Fruit fly (Drosophila melanogaster) whole organism, embryonic: ENCODE results near the gene CG15140.

ENCODE experiments used
- Blimp-1 ChIP-seq: fragments of 200-800 bp; sonication (Bioruptor generic); optimal IDR thresholded peaks from 3 replicates; lab custom pipeline; 2018; ENCODE audit warnings: missing biosample characterization, missing genetic modification characterization, mild to moderate bottlenecking, moderate library complexity, missing genetic modification reagents
- CG10147 ChIP-seq: fragments of 200-800 bp; sonication (Bioruptor generic); optimal IDR thresholded peaks from 2 replicates; lab custom pipeline; 2019; ENCODE audit warnings: missing biosample characterization, mild to moderate bottlenecking, missing genetic modification characterization, moderate library complexity
- CG10274 ChIP-seq: fragments of 200-800 bp; sonication (Bioruptor generic); optimal IDR thresholded peaks from 3 replicates; lab custom pipeline; 2017; ENCODE audit warnings: missing biosample characterization, mild to moderate bottlenecking, missing genetic modification characterization
- CG11504 ChIP-seq: fragments of 200-800 bp; sonication (Bioruptor generic); optimal IDR thresholded peaks from 3 replicates; lab custom pipeline; 2019; ENCODE audit warnings: missing biosample characterization, mild to moderate bottlenecking, missing genetic modification characterization, moderate library complexity
- CG12942 ChIP-seq: fragments of 200-800 bp; sonication (Bioruptor generic); optimal IDR thresholded peaks from 3 replicates; lab custom pipeline; 2016; ENCODE audit warnings: missing biosample characterization, missing genetic modification characterization
- CG15269 ChIP-seq: fragments of 200-800 bp; sonication (Bioruptor generic); optimal IDR thresholded peaks from 2 replicates; lab custom pipeline; 2018; ENCODE audit warnings: missing biosample characterization, mild to moderate bottlenecking, missing genetic modification characterization, moderate library complexity
- CG1529 ChIP-seq: fragments of 200-800 bp; sonication (Bioruptor generic); optimal IDR thresholded peaks from 3 replicates; lab custom pipeline; 2018; ENCODE audit warnings: missing biosample characterization, missing genetic modification characterization
- CG1602 ChIP-seq: fragments of 200-800 bp; sonication (Bioruptor generic); optimal IDR thresholded peaks from 3 replicates; lab custom pipeline; 2016; ENCODE audit warnings: missing biosample characterization, missing genetic modification characterization
- CG1603 ChIP-seq: fragments of 200-800 bp; sonication (Bioruptor generic); optimal IDR thresholded peaks from 2 replicates; lab custom pipeline; 2019; ENCODE audit warnings: missing biosample characterization, mild to moderate bottlenecking, missing genetic modification characterization, moderate library complexity
- CG16813 ChIP-seq: fragments of 200-800 bp; sonication (Bioruptor generic); IDR thresholded peaks from 3 replicates; pipeline ENCODE4 v1.3.6; 2022; ENCODE audit warnings: missing biosample characterization, missing genetic modification characterization; ENCODE audit not compliant: partially characterized antibody
- CG17186 ChIP-seq: fragments of 200-800 bp; sonication (Bioruptor generic); optimal IDR thresholded peaks from 3 replicates; lab custom pipeline; 2017; ENCODE audit warnings: missing biosample characterization, missing genetic modification reagents, missing genetic modification characterization
- CG17328 ChIP-seq: fragments of 200-800 bp; sonication (Bioruptor generic); IDR thresholded peaks from 2 replicates; pipeline ENCODE4 v1.3.6; 2022; ENCODE audit warnings: missing biosample characterization, missing genetic modification characterization
- CG17829 ChIP-seq: fragments of 200-800 bp; optimal IDR thresholded peaks from 2 replicates; lab custom pipeline; 2019; ENCODE audit warnings: missing biosample characterization, mild to moderate bottlenecking, missing genetic modification characterization, moderate library complexity
- CG33213 ChIP-seq: fragments of 200-800 bp; sonication (Bioruptor generic); optimal IDR thresholded peaks from 3 replicates; lab custom pipeline; 2016; ENCODE audit warnings: missing biosample characterization, missing genetic modification characterization
- CG33557 ChIP-seq: fragments of 200-800 bp; sonication (Bioruptor generic); optimal IDR thresholded peaks from 2 replicates; lab custom pipeline; 2019; ENCODE audit warnings: missing biosample characterization, mild to moderate bottlenecking, missing genetic modification characterization, moderate library complexity
- CG3838 ChIP-seq: fragments of 200-800 bp; sonication (Bioruptor generic); optimal IDR thresholded peaks from 3 replicates; lab custom pipeline; 2016; ENCODE audit warnings: missing biosample characterization, missing genetic modification characterization
- CG4707 ChIP-seq: fragments of 200-800 bp; sonication (Bioruptor generic); optimal IDR thresholded peaks from 2 replicates; lab custom pipeline; 2018; ENCODE audit warnings: missing biosample characterization, mild to moderate bottlenecking, missing genetic modification characterization, moderate library complexity
- CG4854 ChIP-seq: fragments of 200-800 bp; sonication (Bioruptor generic); optimal IDR thresholded peaks from 2 replicates; lab custom pipeline; 2016; ENCODE audit warnings: missing biosample characterization, missing genetic modification characterization, inconsistent platforms
- CG6654 ChIP-seq: fragments of 200-800 bp; sonication (Bioruptor generic); optimal IDR thresholded peaks from 2 replicates; lab custom pipeline; 2017; ENCODE audit warnings: missing biosample characterization, mild to moderate bottlenecking, missing genetic modification characterization
- CG7928 ChIP-seq: fragments of 200-800 bp; sonication (Bioruptor generic); optimal IDR thresholded peaks from 2 replicates; lab custom pipeline; 2017; ENCODE audit warnings: missing biosample characterization, mild to moderate bottlenecking, missing genetic modification characterization
- CG8359 ChIP-seq: fragments of 200-800 bp; sonication (Bioruptor generic); optimal IDR thresholded peaks from 2 replicates; lab custom pipeline; 2017; ENCODE audit warnings: missing biosample characterization, mild to moderate bottlenecking, missing genetic modification characterization, borderline replicate concordance
- Dfd ChIP-seq, 2 experiments: fragments of >200 bp; optimal IDR thresholded peaks; 2 replicates each; lab custom pipeline; 2017; ENCODE audit warnings: missing biosample characterization in 2 of 2, missing genetic modification characterization in 2 of 2
- Fer2 ChIP-seq: fragments of 200-800 bp; sonication (Bioruptor generic); optimal IDR thresholded peaks from 2 replicates; lab custom pipeline; 2018; ENCODE audit warnings: missing biosample characterization, mild to moderate bottlenecking, missing genetic modification characterization, moderate library complexity
- Jarid2 ChIP-seq: fragments of 200-800 bp; sonication (Bioruptor generic); optimal IDR thresholded peaks from 3 replicates; lab custom pipeline; 2017; ENCODE audit warnings: mild to moderate bottlenecking, missing biosample characterization, missing genetic modification reagents, missing genetic modification characterization
- Med ChIP-seq: fragments of 200-800 bp; sonication (Bioruptor generic); peaks from one replicate; lab custom pipeline; 2016; ENCODE audit warnings: missing biosample characterization, missing genetic modification characterization, mild to moderate bottlenecking, inconsistent platforms, moderate library complexity
- Nf-YC ChIP-seq: fragments of 200-800 bp; optimal IDR thresholded peaks from 3 replicates; lab custom pipeline; 2019; ENCODE audit warnings: missing biosample characterization, mild to moderate bottlenecking, missing genetic modification characterization, moderate library complexity
- Rx ChIP-seq: fragments of 200-800 bp; sonication (Bioruptor generic); IDR thresholded peaks from 2 replicates; pipeline ENCODE4 v1.3.6; 2022; ENCODE audit warnings: missing biosample characterization, missing genetic modification characterization
- TFAM ChIP-seq: fragments of 200-800 bp; sonication (Bioruptor generic); optimal IDR thresholded peaks from 2 replicates; lab custom pipeline; 2017; ENCODE audit warnings: missing biosample characterization, missing genetic modification characterization, inconsistent platforms
- abd-A ChIP-seq: fragments of 200-800 bp; sonication (Bioruptor generic); optimal IDR thresholded peaks from 3 replicates; lab custom pipeline; 2019; ENCODE audit warnings: missing biosample characterization, mild to moderate bottlenecking, missing genetic modification characterization, moderate library complexity
- bsh ChIP-seq, 2 experiments: fragments of 200-800 bp; sonication (Bioruptor generic); optimal IDR thresholded peaks; 2 replicates each; lab custom pipeline; 2017 to 2018; ENCODE audit warnings: mild to moderate bottlenecking in 2 of 2, missing biosample characterization in 2 of 2, missing genetic modification characterization in 2 of 2, moderate library complexity in 1 of 2
- btn ChIP-seq: fragments of 200-800 bp; sonication (Bioruptor generic); optimal IDR thresholded peaks from 2 replicates; lab custom pipeline; 2016; ENCODE audit warnings: missing biosample characterization, missing genetic modification characterization
- chn ChIP-seq: fragments of 200-800 bp; sonication (Bioruptor generic); optimal IDR thresholded peaks from 2 replicates; lab custom pipeline; 2016; ENCODE audit warnings: missing biosample characterization, missing genetic modification characterization
- ci ChIP-seq: fragments of 200-800 bp; sonication (Bioruptor generic); IDR thresholded peaks from 3 replicates; pipeline ENCODE4 v1.3.6; 2022; ENCODE audit warnings: missing biosample characterization, missing genetic modification characterization
- cwo ChIP-seq: fragments of 200-800 bp; sonication (Bioruptor generic); optimal IDR thresholded peaks from 3 replicates; lab custom pipeline; 2017; ENCODE audit warnings: missing biosample characterization, missing genetic modification characterization, mild to moderate bottlenecking, moderate library complexity, missing genetic modification reagents
- fd96Cb ChIP-seq: fragments of 200-800 bp; sonication (Bioruptor generic); optimal IDR thresholded peaks from 2 replicates; lab custom pipeline; 2018; ENCODE audit warnings: missing biosample characterization, mild to moderate bottlenecking, missing genetic modification characterization, moderate library complexity
- grau ChIP-seq: fragments of 200-800 bp; optimal IDR thresholded peaks from 3 replicates; lab custom pipeline; 2019; ENCODE audit warnings: missing biosample characterization, mild to moderate bottlenecking, missing genetic modification characterization, moderate library complexity
- jigr1 ChIP-seq: fragments of 200-800 bp; sonication (Bioruptor generic); IDR thresholded peaks from 3 replicates; pipeline ENCODE4 v1.3.6; 2022; ENCODE audit warnings: missing biosample characterization, missing genetic modification characterization
- jing ChIP-seq: fragments of 200-800 bp; sonication (Bioruptor generic); optimal IDR thresholded peaks from 2 replicates; lab custom pipeline; 2018; ENCODE audit warnings: missing biosample characterization, mild to moderate bottlenecking, missing genetic modification characterization
- lab ChIP-seq: fragments of 200-800 bp; sonication (Bioruptor generic); optimal IDR thresholded peaks from 3 replicates; lab custom pipeline; 2017; ENCODE audit warnings: missing biosample characterization, missing genetic modification characterization, mild to moderate bottlenecking, moderate library complexity, missing genetic modification reagents
- lmd ChIP-seq: fragments of 200-800 bp; sonication (Bioruptor generic); IDR thresholded peaks from 2 replicates; pipeline ENCODE4 v1.3.6; 2022; ENCODE audit warnings: missing biosample characterization, missing genetic modification characterization
- lov ChIP-seq, 2 experiments: fragments of 200-800 bp in 1 of 2; fragments of >200 bp in 1 of 2; sonication (Bioruptor generic) in 1 of 2; IDR thresholded peaks in 1 of 2; optimal IDR thresholded peaks in 1 of 2; 2 replicates in 1 of 2; 3 replicates in 1 of 2; pipeline versions ENCODE4 v1.3.6 to Lab custom; 2017 to 2022; ENCODE audit warnings: missing biosample characterization in 1 of 2, missing genetic modification characterization in 1 of 2
- onecut ChIP-seq: fragments of 200-800 bp; sonication (Bioruptor generic); IDR thresholded peaks from 2 replicates; pipeline ENCODE4 v1.3.6; 2022; ENCODE audit warnings: missing biosample characterization, missing genetic modification characterization
- otp ChIP-seq: fragments of 200-800 bp; sonication (Bioruptor generic); IDR thresholded peaks from 3 replicates; pipeline ENCODE4, ENCODE4 v1.3.6; 2022; ENCODE audit warnings: missing biosample characterization, missing genetic modification characterization
- pb ChIP-seq: fragments of 200-800 bp; sonication (Bioruptor generic); optimal IDR thresholded peaks from 3 replicates; lab custom pipeline; 2016; ENCODE audit warnings: missing biosample characterization, missing genetic modification characterization
- rib ChIP-seq: fragments of 200-800 bp; sonication (Bioruptor generic); IDR thresholded peaks from 2 replicates; pipeline ENCODE4 v1.3.6; 2022; ENCODE audit warnings: missing biosample characterization, missing genetic modification characterization
- zf30C ChIP-seq: fragments of 200-800 bp; sonication (Bioruptor generic); optimal IDR thresholded peaks from 3 replicates; lab custom pipeline; 2018; ENCODE audit warnings: missing biosample characterization, mild to moderate bottlenecking, missing genetic modification characterization
- zfh1 ChIP-seq: fragments of 200-800 bp; sonication (Bioruptor generic); IDR thresholded peaks from 3 replicates; pipeline ENCODE4 v1.3.6; 2022; ENCODE audit warnings: missing biosample characterization, missing genetic modification characterization

CG15140 gene

DNA sequence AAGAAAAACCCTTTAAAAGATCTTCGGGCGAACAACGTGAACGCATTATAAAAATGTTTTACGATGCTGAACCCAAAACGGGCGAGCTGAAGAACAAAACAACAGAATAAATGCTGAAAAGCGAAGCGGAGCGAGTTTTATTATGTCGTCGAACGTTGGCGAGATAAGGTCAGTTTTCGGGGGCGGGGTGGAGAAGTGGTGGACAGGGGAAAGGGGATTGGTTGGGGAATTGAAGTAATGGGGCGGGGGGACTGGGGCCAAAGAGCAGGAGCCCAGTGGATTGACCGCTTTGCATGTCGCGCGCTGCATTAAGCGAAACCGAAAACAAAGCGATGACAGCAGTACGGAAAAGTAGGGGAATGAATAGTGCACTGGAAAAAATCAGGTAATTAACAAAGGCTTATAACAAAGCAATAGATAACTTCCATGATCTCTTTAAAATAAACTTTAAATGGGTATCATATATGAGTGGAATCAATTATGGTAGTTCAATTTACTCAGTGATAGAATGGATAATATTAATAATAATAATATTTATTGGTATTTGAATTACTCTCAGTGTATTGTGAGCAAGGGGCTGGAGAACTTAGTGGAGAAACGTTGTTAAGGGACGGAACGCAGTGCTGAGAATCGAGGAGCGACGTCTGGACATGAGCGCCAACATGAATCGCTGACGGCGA lies 42.8 kb upstream of the CG15140 start (continued):
- TF ChIP-seq Rx (GFP tag; lab: Robert Waterston, UW) (0 out of 2 replicates have a peak, but pooled peaks have one; percentile 4), CG8359 (GFP tag; lab: Kevin White, UChicago) (peak; percentile 56), CG17829 (tag; lab: Kevin White, UChicago) (peak; percentile 88), TFAM (GFP tag; lab: Kevin White, UChicago) (no peak), CG1602 (peak; percentile 12), fd96Cb (tag; lab: Kevin White, UChicago) (peak; percentile 80), CG17186 (peak; percentile 21), jigr1 (GFP tag; lab: Robert Waterston, UW) (0 out of 3 replicates have a peak, but pooled peaks have one; percentile 24), Blimp-1 (GFP tag; lab: Kevin White, UChicago) (peak; percentile 91), CG15269 (tag; lab: Kevin White, UChicago) (peak; percentile 4), otp (0 out of 3 replicates have a peak, but pooled peaks have one; percentile 45), Dfd (GFP tag; optimal IDR thresholded peaks at IDR 0.05; lab: Kevin White, UChicago) (no peak), lmd (peak; percentile 43; the same call in 1 of the 2 replicates), jing (GFP tag; lab: Kevin White, UChicago) (peak; percentile 22), CG1529 (GFP tag; lab: Kevin White, UChicago) (no peak), CG12942 (GFP tag; lab: Kevin White, UChicago) (no peak)

DNA sequence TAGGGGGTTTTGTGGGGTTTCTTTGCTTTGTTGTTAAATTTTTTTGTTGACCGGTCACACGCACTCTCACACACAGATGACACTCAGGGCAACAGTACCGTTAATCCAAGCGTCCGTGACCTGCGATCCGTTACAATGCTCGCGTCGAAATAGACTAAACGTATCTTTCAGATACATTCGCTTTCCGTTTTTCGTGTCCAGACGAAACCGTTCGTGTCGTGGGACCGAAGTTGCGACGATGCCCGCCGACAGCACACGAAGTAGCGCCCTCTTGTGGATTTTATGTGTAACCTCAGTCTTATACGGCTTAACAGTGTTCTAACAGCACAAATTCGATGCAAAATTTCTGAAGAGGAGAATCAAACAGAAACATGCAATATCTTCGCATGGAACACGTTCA lies 25.5 kb upstream of the CG15140 start, which contains the start of gene beat-IIIc:
TSS of gene beat-IIIc (minus strand) at position 158 of the 400 bp plus-strand sequence.
- TF ChIP-seq pb (peak; percentile 17), grau (tag; lab: Kevin White, UChicago) (peak; percentile 23), chn (GFP tag; lab: Kevin White, UChicago) (peak; percentile 2), CG4854 (no peak), CG33557 (GFP tag; lab: Kevin White, UChicago) (peak; percentile 38), ci (GFP tag; lab: Robert Waterston, UW) (peak; percentile 82; the same call in 2 of the 3 replicates), zf30C (GFP tag; lab: Kevin White, UChicago) (peak; percentile 17), rib (GFP tag; lab: Robert Waterston, UW) (0 out of 2 replicates have a peak, but pooled peaks have one; percentile 37), bsh (GFP tag; optimal IDR thresholded peaks at IDR 0.05; lab: Kevin White, UChicago) (peak in 1 of 2 experiments; percentile 26), btn (no peak), CG6654 (GFP tag; lab: Kevin White, UChicago) (no peak), Nf-YC (peak; percentile 25), CG33213 (GFP tag; lab: Kevin White, UChicago) (no peak), Jarid2 (GFP tag; lab: Kevin White, UChicago) (peak; percentile 94), CG1603 (peak; percentile 55), onecut (peak; percentile 23; the same call in 1 of the 2 replicates), zfh1 (GFP tag; lab: Robert Waterston, UW) (peak; percentile 35; the same call in 1 of the 3 replicates), lab (GFP tag; lab: Kevin White, UChicago) (peak; percentile 9), CG11504 (tag; lab: Kevin White, UChicago) (peak; percentile 30), CG10274 (no peak), jing (GFP tag; lab: Kevin White, UChicago) (peak; percentile 90), CG7928 (GFP tag; lab: Kevin White, UChicago) (no peak), CG4707 (GFP tag; lab: Kevin White, UChicago) (peak; percentile 22), abd-A (tag; lab: Kevin White, UChicago) (peak; percentile 57), lov (optimal IDR thresholded peaks at IDR 0.05; lab: Kevin White, UChicago) (no peak), lov (GFP tag; IDR thresholded peaks at IDR 0.05; lab: Robert Waterston, UW) (peak; percentile 76; the same call in 2 of the 3 replicates), cwo (GFP tag; lab: Kevin White, UChicago) (no peak), Fer2 (tag; lab: Kevin White, UChicago) (no peak), Med (peak; percentile 83), CG17328 (GFP tag; lab: Robert Waterston, UW) (no peak), CG10147 (GFP tag; lab: Kevin White, UChicago) (no peak), CG16813 (GFP tag; lab: Robert Waterston, UW) (no peak), CG3838 (GFP tag; lab: Kevin White, UChicago) (no peak)
